Fruit fly (Drosophila melanogaster): ENCODE data around the gene Arr2.

Arr2 gene

DNA sequence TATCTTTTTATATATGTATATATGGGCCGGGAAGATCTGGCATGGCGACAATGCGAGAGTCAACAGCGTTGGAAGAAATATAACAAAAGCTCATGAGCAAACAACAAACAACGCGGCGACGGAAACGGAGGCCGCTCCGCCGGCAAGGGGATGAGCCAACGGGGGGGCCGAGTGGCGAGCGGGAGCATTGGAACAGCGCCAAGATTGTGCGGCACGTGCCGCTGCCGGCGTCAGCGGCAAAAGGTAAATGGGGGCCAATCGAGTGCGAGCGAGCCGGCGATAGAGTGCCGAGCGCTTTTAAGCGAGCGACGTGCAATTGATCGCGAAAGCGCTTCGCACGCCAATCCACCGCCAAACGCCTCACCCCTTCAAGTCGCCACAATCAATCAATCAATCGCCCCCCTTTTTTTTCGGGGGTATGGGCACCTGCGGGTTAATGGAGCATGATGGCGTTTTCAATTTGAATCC lies 47.8 kb upstream of the Arr2 start (continued):
- TF ChIP-seq eyg (GFP tag; optimal IDR thresholded peaks at IDR 0.05) (no peak), Hr78 (GFP tag; optimal IDR thresholded peaks at IDR 0.05) (peak in 1 of 2 experiments; percentile 82), Aef1 (GFP tag; IDR thresholded peaks at IDR 0.05) (no peak), CG1602 (GFP tag; optimal IDR thresholded peaks at IDR 0.05) (peak; percentile 18), dmrt99B (tag; optimal IDR thresholded peaks at IDR 0.05) (peak; percentile 62), Fer1 (GFP tag; optimal IDR thresholded peaks at IDR 0.05) (peak; percentile 83), CG12299 (tag; optimal IDR thresholded peaks at IDR 0.05) (peak; percentile 47), hbn (GFP tag; IDR thresholded peaks at IDR 0.05; ENCODE audit: partially characterized antibody) (no peak), bowl (GFP tag; IDR thresholded peaks at IDR 0.05) (no peak; the same call in 1 of the 2 replicates), corto (GFP tag; optimal IDR thresholded peaks at IDR 0.05) (no peak), ap (GFP tag; IDR thresholded peaks at IDR 0.05) (peak; percentile 26; the same call in 1 of the 2 replicates), Oli (tag; optimal IDR thresholded peaks at IDR 0.05) (peak; percentile 40), Dref (GFP tag; IDR thresholded peaks at IDR 0.05) (no peak), CG14050 (GFP tag; IDR thresholded peaks at IDR 0.05) (no peak; the same call in 2 of the 3 replicates), HLH3B (GFP tag; IDR thresholded peaks at IDR 0.05) (peak; percentile 69; the same call in 1 of the 2 replicates), CG9876 (GFP tag; optimal IDR thresholded peaks at IDR 0.05) (no peak), BEAF-32 (GFP tag; optimal IDR thresholded peaks at IDR 0.05) (no peak), Adf1 (GFP tag; IDR thresholded peaks at IDR 0.05) (peak; percentile 94), lilli (GFP tag; optimal IDR thresholded peaks at IDR 0.05) (peak; percentile 33), CG14710 (tag; optimal IDR thresholded peaks at IDR 0.05) (peak; percentile 39), Hand (GFP tag; optimal IDR thresholded peaks at IDR 0.05) (peak; percentile 45), sima (GFP tag; optimal IDR thresholded peaks at IDR 0.05) (no peak), Tbp (GFP tag; optimal IDR thresholded peaks at IDR 0.05) (no peak), H2.0 (GFP tag; IDR thresholded peaks at IDR 0.05) (no peak), CG6813 (GFP tag; optimal IDR thresholded peaks at IDR 0.05) (peak; percentile 88), CG16779 (GFP tag; IDR thresholded peaks at IDR 0.05) (no peak), CG18011 (GFP tag; optimal IDR thresholded peaks at IDR 0.05) (no peak), CG18599 (GFP tag; optimal IDR thresholded peaks at IDR 0.05) (peak; percentile 88), Dip3 (GFP tag; optimal IDR thresholded peaks at IDR 0.05) (no peak), CG7963 (GFP tag; IDR thresholded peaks at IDR 0.05; ENCODE audit: partially characterized antibody) (no peak), CG13424 (tag; optimal IDR thresholded peaks at IDR 0.05) (peak; percentile 49), yki (optimal IDR thresholded peaks at IDR 0.05) (no peak), CG3838 (GFP tag; optimal IDR thresholded peaks at IDR 0.05) (peak; percentile 16), seq (GFP tag; IDR thresholded peaks at IDR 0.05) (peak; percentile 69; the same call in 1 of the 2 replicates), Dek (tag; optimal IDR thresholded peaks at IDR 0.05) (peak; percentile 44), CG11504 (tag; optimal IDR thresholded peaks at IDR 0.05) (peak; percentile 48), sd (tag; optimal IDR thresholded peaks at IDR 0.05) (peak; percentile 73), CG32767 (GFP tag; IDR thresholded peaks at IDR 0.05) (peak; percentile 8; the same call in 1 of the 2 replicates), hb (GFP tag; IDR thresholded peaks at IDR 0.05; ENCODE audit: partially characterized antibody) (no peak), onecut (GFP tag; IDR thresholded peaks at IDR 0.05) (peak; percentile 68), CG16813 (GFP tag; IDR thresholded peaks at IDR 0.05; ENCODE audit: partially characterized antibody) (no peak), amos (GFP tag; IDR thresholded peaks at IDR 0.05; ENCODE audit: partially characterized antibody) (peak; percentile 35; the same call in 1 of the 2 replicates), sim (GFP tag; IDR thresholded peaks at IDR 0.05) (no peak; the same call in 1 of the 2 replicates), CG15514 (GFP tag; optimal IDR thresholded peaks at IDR 0.05) (peak; percentile 82), tio (GFP tag; optimal IDR thresholded peaks at IDR 0.05) (no peak), schlank (tag; optimal IDR thresholded peaks at IDR 0.05) (peak; percentile 38), Abd-B (GFP tag; optimal IDR thresholded peaks at IDR 0.05) (no peak), pum (GFP tag; optimal IDR thresholded peaks at IDR 0.05) (peak; percentile 1), grn (GFP tag; optimal IDR thresholded peaks at IDR 0.05) (peak; percentile 39), dysf (GFP tag; IDR thresholded peaks at IDR 0.05) (0 out of 3 replicates have a peak, but pooled peaks have one; percentile 36)

Measured in whole organism, embryonic.